Worm (Caenorhabditis elegans) whole organism, midembryonic: ENCODE results near the gene F25B5.5.

ENCODE experiments used
- T22C8.4 ChIP-seq: fragments of 200-800 bp; sonication (Bioruptor generic); IDR thresholded peaks from 2 replicates; pipeline ENCODE4 v1.3.6; 2022; ENCODE audit warnings: missing genetic modification characterization, missing compliant biosample characterization
- cog-1 ChIP-seq: sonication (generic microtip); optimal IDR thresholded peaks from 2 replicates; lab custom pipeline; 2016; ENCODE audit warnings: missing genetic modification characterization, missing compliant biosample characterization
- flt-1 ChIP-seq: fragments of 200-800 bp; sonication (Bioruptor generic); IDR thresholded peaks from 2 replicates; pipeline ENCODE4 v1.3.6; 2022; ENCODE audit warnings: missing genetic modification characterization, missing compliant biosample characterization
- klf-2 ChIP-seq: fragments of 200-800 bp; sonication (Bioruptor generic); conservative IDR thresholded peaks from 2 replicates; pipeline ENCODE4 v1.3.6; 2022; ENCODE audit warnings: missing genetic modification reagents, missing genetic modification characterization, missing compliant biosample characterization
- med-1 ChIP-seq: sonication (generic microtip); optimal IDR thresholded peaks from 2 replicates; lab custom pipeline; 2017; ENCODE audit warnings: missing genetic modification characterization, mild to moderate bottlenecking, missing compliant biosample characterization, antibody characterized with exemption, missing genetic modification reagents; ENCODE audit not compliant: insufficient read depth
- ref-1 ChIP-seq: fragments of 200-800 bp; sonication (Bioruptor generic); conservative IDR thresholded peaks from 2 replicates; pipeline ENCODE4 v1.3.6; 2022; ENCODE audit warnings: missing genetic modification reagents, missing genetic modification characterization, missing compliant biosample characterization
- tab-1 ChIP-seq: fragments of 200-800 bp; sonication (Bioruptor generic); IDR thresholded peaks from 2 replicates; pipeline ENCODE4 v1.3.6; 2022; ENCODE audit warnings: missing genetic modification characterization, missing compliant biosample characterization
- ztf-23 ChIP-seq: fragments of 200-800 bp; sonication (Bioruptor generic); IDR thresholded peaks from 2 replicates; pipeline ENCODE4 v1.3.6; 2022; ENCODE audit warnings: missing genetic modification reagents, missing genetic modification characterization, missing compliant biosample characterization
- ztf-29 ChIP-seq: fragments of 200-800 bp; sonication (Bioruptor generic); IDR thresholded peaks from 2 replicates; pipeline ENCODE4 v1.3.6; 2022; ENCODE audit warnings: missing genetic modification reagents, missing genetic modification characterization, missing compliant biosample characterization

ce11 chrIII:5914717-5915116 lies 31.2 kb downstream of the F25B5.5 start:
- no peak for TF ChIP-seq cog-1 (tag; lab: Kevin White, UChicago)
- TF ChIP-seq flt-1 = no peak
- no peak for TF ChIP-seq med-1 (GFP tag; lab: Kevin White, UChicago)
- TF ChIP-seq ref-1 (GFP tag; lab: Robert Waterston, UW) = no peak
- TF ChIP-seq tab-1 = no peak
- no peak for TF ChIP-seq T22C8.4 (GFP tag; lab: Robert Waterston, UW)
- TF ChIP-seq klf-2 (GFP tag; lab: Robert Waterston, UW) = no peak
- no peak for TF ChIP-seq ztf-29 (GFP tag; lab: Robert Waterston, UW)
- TF ChIP-seq ztf-23 (GFP tag; lab: Robert Waterston, UW) = no peak
